Fruit fly (Drosophila melanogaster): ENCODE results near the gene CG5618.

DNA sequence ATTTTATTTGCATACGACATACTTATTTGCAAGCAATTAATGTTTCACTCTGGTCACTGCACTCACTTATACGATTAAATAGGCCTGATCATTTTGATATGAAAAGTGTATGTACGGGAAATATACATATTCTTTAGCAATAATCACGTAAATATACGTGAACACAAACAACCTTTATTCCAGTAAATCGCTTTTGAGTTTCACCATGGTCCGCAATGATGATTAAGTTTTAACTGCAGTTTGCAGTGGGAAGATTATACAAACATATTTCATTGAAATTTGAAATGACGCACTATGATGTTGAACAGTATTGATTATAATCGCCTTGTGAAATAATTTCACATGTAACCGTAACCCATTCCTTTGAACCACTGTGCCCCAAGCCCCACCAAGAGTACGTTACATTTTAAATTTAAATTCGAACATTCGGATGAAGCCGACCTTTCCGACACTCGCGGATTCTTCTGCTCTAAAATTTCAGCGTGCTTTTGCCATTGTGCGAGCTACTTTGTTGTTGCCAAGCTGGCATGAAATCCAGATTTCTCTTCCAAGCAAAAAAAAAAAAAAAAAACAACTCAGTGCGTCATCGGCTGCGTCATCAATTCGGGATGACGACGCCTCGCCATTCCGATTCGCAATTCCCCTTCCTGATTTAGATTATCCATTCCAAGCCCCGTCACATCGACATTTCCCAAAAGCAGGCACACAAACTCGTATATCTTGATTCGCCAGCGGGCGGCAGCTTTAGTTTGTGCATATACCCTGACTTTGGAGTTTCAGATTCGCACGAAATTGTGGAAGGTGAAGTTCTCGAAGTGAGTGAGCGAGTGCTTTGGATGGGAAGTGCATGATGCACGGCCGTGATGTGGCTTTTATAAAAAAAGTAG, 50.5 kb downstream of the CG5618 start:
- TF ChIP-seq Myc (optimal IDR thresholded peaks at IDR 0.05) (no peak), ttk (optimal IDR thresholded peaks at IDR 0.05) (no peak), psq (optimal IDR thresholded peaks at IDR 0.05) (peak; percentile 45), h (optimal IDR thresholded peaks at IDR 0.05) (no peak)

All from Kc167 (cell line).